Fruit fly (Drosophila melanogaster): Measurements from ENCODE around the gene Trx2.

Trx2 gene

dm6 chr2L:9567398-9567856, 45.5 kb upstream of the Trx2 start (continued):
- TF ChIP-seq disco-r (GFP tag; optimal IDR thresholded peaks at IDR 0.05) (peak; percentile 97), Kr (GFP tag; optimal IDR thresholded peaks at IDR 0.05) (peak; percentile 76), zf30C (GFP tag; optimal IDR thresholded peaks at IDR 0.05) (peak; percentile 73), CG6272 (GFP tag; IDR thresholded peaks at IDR 0.05) (peak; percentile 74), Side (GFP tag; optimal IDR thresholded peaks at IDR 0.05) (peak; percentile 97), tna (GFP tag; IDR thresholded peaks at IDR 0.05; ENCODE audit: partially characterized antibody) (no peak), Dref (GFP tag; IDR thresholded peaks at IDR 0.05) (peak; percentile 35; the same call in 1 of the 2 replicates), Myb (GFP tag; optimal IDR thresholded peaks at IDR 0.05) (peak; percentile 83), Drgx (GFP tag; IDR thresholded peaks at IDR 0.05) (peak; percentile 83), CG43689 (GFP tag; IDR thresholded peaks at IDR 0.05) (peak; percentile 96), hth (optimal IDR thresholded peaks at IDR 0.05) (no peak), GATAe (GFP tag; conservative IDR thresholded peaks at IDR 0.05) (peak; percentile 88), Stat92E (GFP tag; optimal IDR thresholded peaks at IDR 0.05) (no peak), CG17612 (GFP tag; IDR thresholded peaks at IDR 0.05) (peak; percentile 79), yki (optimal IDR thresholded peaks at IDR 0.05) (no peak), sima (GFP tag; optimal IDR thresholded peaks at IDR 0.05) (peak; percentile 91), CG6765 (GFP tag; optimal IDR thresholded peaks at IDR 0.05) (peak; percentile 100), CG3726 (GFP tag; IDR thresholded peaks at IDR 0.05) (peak; percentile 83; the same call in 2 of the 3 replicates), CG9797 (GFP tag; optimal IDR thresholded peaks at IDR 0.05) (peak; percentile 73), knrl (GFP tag; IDR thresholded peaks at IDR 0.05; ENCODE audit: partially characterized antibody) (no peak), chif (GFP tag; optimal IDR thresholded peaks at IDR 0.05) (peak; percentile 85 to 94), chn (GFP tag; optimal IDR thresholded peaks at IDR 0.05) (peak; percentile 90), CG4617 (GFP tag; optimal IDR thresholded peaks at IDR 0.05; ENCODE audit: borderline replicate concordance) (peak; percentile 88), Dbx (GFP tag; IDR thresholded peaks at IDR 0.05) (peak; percentile 97), amos (GFP tag; IDR thresholded peaks at IDR 0.05; ENCODE audit: partially characterized antibody) (no peak), Hr39 (optimal IDR thresholded peaks at IDR 0.05) (no peak), unpg (GFP tag; optimal IDR thresholded peaks at IDR 0.05) (peak; percentile 98), wdn (GFP tag; IDR thresholded peaks at IDR 0.05) (peak; percentile 93), Dll (GFP tag; IDR thresholded peaks at IDR 0.05; ENCODE audit: partially characterized antibody) (no peak), h (optimal IDR thresholded peaks at IDR 0.05) (no peak), Mes4 (GFP tag; optimal IDR thresholded peaks at IDR 0.05) (peak; percentile 96), CG30403 (GFP tag; optimal IDR thresholded peaks at IDR 0.05) (peak; percentile 90), HLH4C (GFP tag; IDR thresholded peaks at IDR 0.05; ENCODE audit: partially characterized antibody) (no peak), CG7987 (GFP tag; optimal IDR thresholded peaks at IDR 0.05) (peak; percentile 100), CG17912 (GFP tag; optimal IDR thresholded peaks at IDR 0.05) (peak; percentile 100), CG1602 (GFP tag; optimal IDR thresholded peaks at IDR 0.05) (peak; percentile 82), ftz-f1 (GFP tag; optimal IDR thresholded peaks at IDR 0.05) (peak; percentile 93), psq (GFP tag; optimal IDR thresholded peaks at IDR 0.05) (peak; percentile 89), sqz (GFP tag; optimal IDR thresholded peaks at IDR 0.05) (peak; percentile 99), CG11560 (tag; IDR thresholded peaks at IDR 0.05) (peak; percentile 25; the same call in 1 of the 3 replicates), CG8089 (GFP tag; optimal IDR thresholded peaks at IDR 0.05) (peak; percentile 94), oc (tag; optimal IDR thresholded peaks at IDR 0.05) (peak; percentile 98), CG3163 (GFP tag; optimal IDR thresholded peaks at IDR 0.05) (peak; percentile 84), btn (GFP tag; optimal IDR thresholded peaks at IDR 0.05) (peak; percentile 95), lov (optimal IDR thresholded peaks at IDR 0.05) (no peak), lov (GFP tag; IDR thresholded peaks at IDR 0.05) (peak; percentile 97), CG2116 (GFP tag; optimal IDR thresholded peaks at IDR 0.05) (peak; percentile 94), pzg (GFP tag; optimal IDR thresholded peaks at IDR 0.05) (peak; percentile 44), Nf-YA (GFP tag; IDR thresholded peaks at IDR 0.05) (peak; percentile 97), CG6689 (GFP tag; IDR thresholded peaks at IDR 0.05) (peak; percentile 87), eyg (GFP tag; optimal IDR thresholded peaks at IDR 0.05) (peak; percentile 95), Dip2 (GFP tag; IDR thresholded peaks at IDR 0.05) (no peak), Mad (GFP tag; optimal IDR thresholded peaks at IDR 0.05) (peak; percentile 96)
